Worm (Caenorhabditis elegans) whole organism, L3 larva: ENCODE measurements around the gene figl-1.

ENCODE experiments used
- R02D3.7 ChIP-seq: fragments of 150-350 bp; optimal IDR thresholded peaks from 2 replicates; lab custom pipeline; 2014; ENCODE audit warnings: missing biosample characterization, missing genetic modification characterization
- ZK546.5 ChIP-seq: sonication (generic microtip); optimal IDR thresholded peaks from 2 replicates; lab custom pipeline; 2017; ENCODE audit warnings: missing biosample characterization, missing genetic modification characterization
- aly-2 ChIP-seq: fragments of 150-350 bp; optimal IDR thresholded peaks from 2 replicates; lab custom pipeline; 2014; ENCODE audit warnings: missing biosample characterization, missing genetic modification characterization
- ama-1 ChIP-seq: fragments of 150-350 bp; optimal IDR thresholded peaks from 2 replicates; lab custom pipeline; 2018
- ceh-16 ChIP-seq: sonication (generic microtip); optimal IDR thresholded peaks from 2 replicates; lab custom pipeline; 2017; ENCODE audit warnings: missing biosample characterization, missing genetic modification characterization
- ceh-28 ChIP-seq: fragments of 150-350 bp; optimal IDR thresholded peaks from 2 replicates; lab custom pipeline; 2014; ENCODE audit warnings: missing biosample characterization, missing genetic modification reagents, missing genetic modification characterization
- daf-12 ChIP-seq: fragments of 150-350 bp; optimal IDR thresholded peaks from 2 replicates; lab custom pipeline; 2014; ENCODE audit warnings: missing biosample characterization, missing genetic modification reagents, missing genetic modification characterization
- egl-27 ChIP-seq: sonication (generic microtip); optimal IDR thresholded peaks from 4 replicates; lab custom pipeline; 2017; ENCODE audit warnings: missing biosample characterization, missing genetic modification reagents, missing genetic modification characterization
- egl-5 ChIP-seq: fragments of 150-350 bp; optimal IDR thresholded peaks from 2 replicates; lab custom pipeline; 2017; ENCODE audit warnings: missing biosample characterization, missing genetic modification reagents, missing genetic modification characterization, inconsistent platforms
- elt-2 ChIP-seq: sonication (generic microtip); optimal IDR thresholded peaks from 2 replicates; lab custom pipeline; 2016; ENCODE audit warnings: missing genetic modification reagents, mild to moderate bottlenecking, missing genetic modification characterization, missing compliant biosample characterization
- elt-3 ChIP-seq, 3 experiments: fragments of 150-350 bp in 1 of 3; sonication (generic microtip) in 2 of 3; optimal IDR thresholded peaks; 2 replicates in 2 of 3; 4 replicates in 1 of 3; lab custom pipeline; 2014 to 2017; ENCODE audit warnings: missing biosample characterization in 3 of 3, missing genetic modification characterization in 3 of 3
- eor-1 ChIP-seq, 2 experiments: fragments of 150-350 bp; optimal IDR thresholded peaks; 2 replicates each; lab custom pipeline; 2014 to 2018; ENCODE audit warnings: missing biosample characterization in 2 of 2, missing genetic modification characterization in 2 of 2
- fkh-10 ChIP-seq: sonication (generic microtip); optimal IDR thresholded peaks from 2 replicates; lab custom pipeline; 2017; ENCODE audit warnings: missing biosample characterization, missing genetic modification reagents, missing genetic modification characterization
- fkh-2 ChIP-seq: fragments of 150-350 bp; optimal IDR thresholded peaks from 2 replicates; lab custom pipeline; 2014; ENCODE audit warnings: missing biosample characterization, missing genetic modification reagents, missing genetic modification characterization
- jun-1 ChIP-seq: fragments of 150-350 bp; optimal IDR thresholded peaks from 2 replicates; lab custom pipeline; 2014; ENCODE audit warnings: missing biosample characterization, missing genetic modification reagents, missing genetic modification characterization
- lin-15B ChIP-seq: fragments of 150-350 bp; optimal IDR thresholded peaks from 2 replicates; lab custom pipeline; 2014; ENCODE audit warnings: missing biosample characterization, missing genetic modification characterization
- lin-39 ChIP-seq: fragments of 150-350 bp; optimal IDR thresholded peaks from 2 replicates; lab custom pipeline; 2018; ENCODE audit warnings: missing biosample characterization, missing genetic modification reagents, missing genetic modification characterization
- mdl-1 ChIP-seq: fragments of 150-350 bp; optimal IDR thresholded peaks from 2 replicates; lab custom pipeline; 2014; ENCODE audit warnings: missing biosample characterization, missing genetic modification characterization
- mml-1 ChIP-seq: fragments of 150-350 bp; sonication (generic microtip); optimal IDR thresholded peaks from 3 replicates; lab custom pipeline; 2014; ENCODE audit warnings: missing biosample characterization, missing genetic modification characterization
- nfya-1 ChIP-seq: sonication (generic microtip); optimal IDR thresholded peaks from 2 replicates; lab custom pipeline; 2017; ENCODE audit warnings: missing genetic modification characterization, mild to moderate bottlenecking, missing compliant biosample characterization, antibody characterized with exemption, moderate library complexity; ENCODE audit not compliant: insufficient read depth
- nhr-11 ChIP-seq: fragments of 150-350 bp; optimal IDR thresholded peaks from 2 replicates; lab custom pipeline; 2014; ENCODE audit warnings: missing biosample characterization, missing genetic modification characterization
- nhr-12 ChIP-seq: fragments of 150-350 bp; optimal IDR thresholded peaks from 2 replicates; lab custom pipeline; 2014; ENCODE audit warnings: missing biosample characterization, missing genetic modification characterization
- nhr-23 ChIP-seq: fragments of 150-350 bp; optimal IDR thresholded peaks from 2 replicates; lab custom pipeline; 2014; ENCODE audit warnings: missing biosample characterization, missing genetic modification reagents, missing genetic modification characterization
- nhr-28 ChIP-seq: fragments of 150-350 bp; optimal IDR thresholded peaks from 2 replicates; lab custom pipeline; 2014; ENCODE audit warnings: missing biosample characterization, missing genetic modification characterization
- nhr-43 ChIP-seq: sonication (generic microtip); optimal IDR thresholded peaks from 2 replicates; lab custom pipeline; 2016; ENCODE audit warnings: mild to moderate bottlenecking, missing genetic modification characterization, missing compliant biosample characterization; ENCODE audit not compliant: poor library complexity, severe bottlenecking
- nhr-67 ChIP-seq: fragments of 150-350 bp; optimal IDR thresholded peaks from 2 replicates; lab custom pipeline; 2014; ENCODE audit warnings: missing biosample characterization, missing genetic modification characterization
- nhr-76 ChIP-seq: fragments of 150-350 bp; sonication (generic microtip); optimal IDR thresholded peaks from 5 replicates; lab custom pipeline; 2014; ENCODE audit warnings: missing biosample characterization, missing genetic modification characterization
- nhr-77 ChIP-seq: fragments of 150-350 bp; optimal IDR thresholded peaks from 2 replicates; lab custom pipeline; 2014; ENCODE audit warnings: missing biosample characterization, missing genetic modification characterization
- pha-4 ChIP-seq: fragments of 150-350 bp; optimal IDR thresholded peaks from 2 replicates; lab custom pipeline; 2014; ENCODE audit warnings: missing biosample characterization, missing genetic modification reagents, missing genetic modification characterization
- pqm-1 ChIP-seq: fragments of 150-350 bp; optimal IDR thresholded peaks from 2 replicates; lab custom pipeline; 2017; ENCODE audit warnings: missing biosample characterization, missing genetic modification characterization, inconsistent platforms
- sea-2 ChIP-seq: fragments of 150-350 bp; sonication (generic microtip); optimal IDR thresholded peaks from 4 replicates; lab custom pipeline; 2014; ENCODE audit warnings: missing biosample characterization, missing genetic modification reagents, missing genetic modification characterization
- skn-1 ChIP-seq: fragments of 150-350 bp; optimal IDR thresholded peaks from 2 replicates; lab custom pipeline; 2014; ENCODE audit warnings: missing biosample characterization, missing genetic modification characterization
- snpc-4 ChIP-seq: fragments of 150-350 bp; optimal IDR thresholded peaks from 2 replicates; lab custom pipeline; 2014; ENCODE audit warnings: missing biosample characterization, missing genetic modification characterization
- tbx-2 ChIP-seq: sonication (generic microtip); optimal IDR thresholded peaks from 2 replicates; lab custom pipeline; 2016; ENCODE audit warnings: mild to moderate bottlenecking, missing genetic modification characterization, missing compliant biosample characterization
- ztf-11 ChIP-seq: fragments of 150-350 bp; optimal IDR thresholded peaks from 2 replicates; lab custom pipeline; 2014; ENCODE audit warnings: missing biosample characterization, missing genetic modification characterization

The figl-1 gene

ce11 chrV:4375807-4376564 is 30.2 kb upstream of the figl-1 start, which contains the start of gene F32D1.7:
F32D1.7 (minus strand) TSS chrV:4376173.
- TF ChIP-seq lin-39 (tag; lab: Kevin White, UChicago): no peak
- no peak for TF ChIP-seq ama-1 (lab: Kevin White, UChicago)
- TF ChIP-seq, all 47 proteins: peak for 0

- TF ChIP-seq mml-1 (tag; lab: Kevin White, UChicago) (no peak), ztf-11 (tag; lab: Kevin White, UChicago) (no peak), pqm-1 (tag; lab: Kevin White, UChicago) (no peak), sea-2 (GFP tag; lab: Kevin White, UChicago) (no peak), elt-2 (tag; lab: Kevin White, UChicago) (no peak), fkh-2 (tag; lab: Kevin White, UChicago) (no peak), nhr-77 (tag; lab: Kevin White, UChicago) (no peak), jun-1 (no peak), nhr-12 (tag; lab: Kevin White, UChicago) (no peak), egl-5 (tag; lab: Kevin White, UChicago) (no peak), ceh-16 (tag; lab: Kevin White, UChicago) (no peak), tbx-2 (tag; lab: Kevin White, UChicago) (no peak), nhr-67 (tag; lab: Kevin White, UChicago) (no peak), ZK546.5 (tag; lab: Kevin White, UChicago) (no peak), fkh-10 (no peak), nhr-43 (tag; lab: Kevin White, UChicago) (no peak)
- TF ChIP-seq, all 47 proteins: peak for 0
These were observed 28.8 kb upstream of the figl-1 start, which contains the start of gene neg-1 for ce11 chrV:4374625-4375024. neg-1 (minus strand) TSS chrV:4374874.

ce11 chrV:4373656-4374055 is 27.9 kb upstream of the figl-1 start:
- TF ChIP-seq snpc-4 (tag; lab: Kevin White, UChicago) (no peak), daf-12 (no peak), lin-15B (no peak), nhr-28 (tag; lab: Kevin White, UChicago) (no peak), elt-3 (tag; optimal IDR thresholded peaks at IDR 0.05; lab: Kevin White, UChicago) (no peak), pha-4 (tag; lab: Kevin White, UChicago) (no peak), nhr-23 (tag; lab: Kevin White, UChicago) (no peak), nhr-76 (no peak), mdl-1 (tag; lab: Kevin White, UChicago) (no peak), skn-1 (tag; lab: Kevin White, UChicago) (no peak), ceh-28 (no peak)

ce11 chrV:4372986-4373385 is 27.2 kb upstream of the figl-1 start:
- TF ChIP-seq nhr-11 (tag; lab: Kevin White, UChicago) (no peak), eor-1 (tag; optimal IDR thresholded peaks at IDR 0.05; lab: Kevin White, UChicago) (no peak), skn-1 (tag; lab: Kevin White, UChicago) (no peak), sea-2 (GFP tag; lab: Kevin White, UChicago) (no peak), ceh-28 (no peak), pha-4 (tag; lab: Kevin White, UChicago) (no peak), ZK546.5 (tag; lab: Kevin White, UChicago) (no peak), nfya-1 (no peak), tbx-2 (tag; lab: Kevin White, UChicago) (no peak), nhr-76 (no peak), jun-1 (no peak), egl-27 (tag; lab: Kevin White, UChicago) (no peak), elt-3 (tag; optimal IDR thresholded peaks at IDR 0.05; lab: Kevin White, UChicago) (no peak), aly-2 (tag; lab: Kevin White, UChicago) (no peak), ceh-16 (tag; lab: Kevin White, UChicago) (no peak), mdl-1 (tag; lab: Kevin White, UChicago) (no peak), nhr-77 (tag; lab: Kevin White, UChicago) (no peak), R02D3.7 (tag; lab: Kevin White, UChicago) (no peak)
- TF ChIP-seq, all 47 proteins: peak for 0
